Fruit fly (Drosophila melanogaster): ENCODE measurements around the gene Mco3.

Gene Mco3

DNA sequence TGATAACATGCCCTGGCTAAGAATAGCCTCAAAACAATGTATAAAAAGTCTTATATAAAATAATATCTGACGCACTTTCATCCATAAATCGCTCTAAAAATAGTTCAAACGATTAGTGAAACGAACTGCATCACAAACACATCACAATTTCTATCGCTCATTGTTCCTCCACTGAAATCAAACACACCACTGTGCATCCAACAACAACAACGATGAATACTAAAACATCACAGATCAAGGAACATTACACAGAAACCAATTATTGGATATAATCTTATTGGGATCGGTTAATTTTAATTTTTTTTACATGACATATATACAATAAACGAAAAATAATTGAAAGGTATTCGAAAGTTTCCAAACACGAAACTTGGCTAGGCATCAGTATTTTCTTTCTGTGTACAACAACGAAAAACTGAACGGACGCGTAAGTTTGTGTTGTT, 17.9 kb upstream of the Mco3 start (continued):
- no peak for TF ChIP-seq CG9139 (GFP tag; optimal IDR thresholded peaks at IDR 0.05)
- no peak for TF ChIP-seq CG34406 (GFP tag; optimal IDR thresholded peaks at IDR 0.05)
- TF ChIP-seq Eip75B (GFP tag; optimal IDR thresholded peaks at IDR 0.05), result no peak
- peak; percentile 14 for TF ChIP-seq CG8632 (GFP tag; optimal IDR thresholded peaks at IDR 0.05)
- peak; percentile 79 for TF ChIP-seq Hr4 (GFP tag; optimal IDR thresholded peaks at IDR 0.05)
- no peak for TF ChIP-seq CG6163 (GFP tag; IDR thresholded peaks at IDR 0.05)
- TF ChIP-seq Hr39 (GFP tag; optimal IDR thresholded peaks at IDR 0.05), result peak; percentile 36
- no peak for TF ChIP-seq Hr38 (GFP tag; optimal IDR thresholded peaks at IDR 0.05)
- TF ChIP-seq fd85E (GFP tag; optimal IDR thresholded peaks at IDR 0.05), result no peak
- no peak for TF ChIP-seq CG10631 (GFP tag; optimal IDR thresholded peaks at IDR 0.05)
- TF ChIP-seq CG16779 (tag; optimal IDR thresholded peaks at IDR 0.05), result no peak
- peak; percentile 17 for TF ChIP-seq Smox (GFP tag; optimal IDR thresholded peaks at IDR 0.05)
- peak; percentile 3 for TF ChIP-seq CG31627 (GFP tag; optimal IDR thresholded peaks at IDR 0.05)
- no peak for TF ChIP-seq topi (GFP tag; optimal IDR thresholded peaks at IDR 0.05)
- TF ChIP-seq acj6 (GFP tag; optimal IDR thresholded peaks at IDR 0.05), result peak; percentile 39
- TF ChIP-seq fd59A (GFP tag; optimal IDR thresholded peaks at IDR 0.05), result no peak
- TF ChIP-seq dsx (GFP tag; optimal IDR thresholded peaks at IDR 0.05; ENCODE audit: poor library complexity, severe bottlenecking), result peak; percentile 11
- TF ChIP-seq net (GFP tag; optimal IDR thresholded peaks at IDR 0.05), result peak; percentile 22
- TF ChIP-seq fkh (GFP tag; optimal IDR thresholded peaks at IDR 0.05), result no peak
- TF ChIP-seq Ets96B (tag; optimal IDR thresholded peaks at IDR 0.05), result no peak
- TF ChIP-seq CG10669 (GFP tag; optimal IDR thresholded peaks at IDR 0.05), result peak; percentile 20
- no peak for TF ChIP-seq CG6854 (GFP tag; optimal IDR thresholded peaks at IDR 0.05)
- TF ChIP-seq CG6276 (GFP tag; optimal IDR thresholded peaks at IDR 0.05), result peak; percentile 62
- peak; percentile 10 for TF ChIP-seq CG11762 (GFP tag; optimal IDR thresholded peaks at IDR 0.05; ENCODE audit: insufficient read depth)
- TF ChIP-seq achi (GFP tag; optimal IDR thresholded peaks at IDR 0.05), result peak; percentile 48
- TF ChIP-seq Gug (GFP tag; IDR thresholded peaks at IDR 0.05), result peak; percentile 70
- no peak for TF ChIP-seq CG7368 (GFP tag; optimal IDR thresholded peaks at IDR 0.05)

DNA sequence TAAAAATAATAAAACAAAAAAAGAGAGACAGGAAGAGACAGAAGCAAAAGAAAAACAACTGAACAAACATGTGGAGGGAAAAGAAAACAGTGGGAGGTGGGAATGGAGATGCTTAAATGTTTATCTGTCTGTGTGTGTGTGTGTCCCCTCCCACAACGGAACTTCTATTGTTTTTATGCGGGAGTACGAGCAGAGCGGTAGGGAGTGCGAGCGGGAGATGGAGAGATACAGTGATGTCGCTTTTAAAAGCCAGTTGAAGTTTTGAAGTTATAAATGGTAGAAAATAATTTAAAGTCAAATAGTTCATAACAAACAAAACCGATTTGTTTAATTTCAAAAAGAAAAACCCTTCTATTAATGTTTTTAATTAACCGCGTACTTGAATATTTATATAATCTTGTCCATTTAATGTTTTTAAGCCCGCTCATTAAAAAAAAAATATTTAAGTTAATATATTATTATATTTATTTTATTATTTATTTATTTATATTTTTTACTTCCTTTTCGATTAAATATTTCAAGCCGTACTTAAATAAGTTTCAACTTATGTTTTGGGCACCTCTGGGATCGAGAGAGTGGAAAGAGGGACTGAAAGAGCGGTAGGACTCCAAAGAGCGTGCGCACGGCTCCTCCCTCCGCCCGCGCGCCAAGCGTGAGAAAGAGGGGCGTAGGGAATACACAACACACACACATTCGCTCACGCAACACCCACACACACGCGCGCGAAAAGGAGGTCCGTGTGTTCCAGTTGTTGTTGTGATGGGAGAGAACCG, 16.9 kb upstream of the Mco3 start:
- peak; percentile 63 for TF ChIP-seq achi (GFP tag; optimal IDR thresholded peaks at IDR 0.05)
- TF ChIP-seq fkh (GFP tag; optimal IDR thresholded peaks at IDR 0.05), result peak; percentile 71
- TF ChIP-seq fd85E (GFP tag; optimal IDR thresholded peaks at IDR 0.05), result no peak
- no peak for TF ChIP-seq CG1621 (tag; optimal IDR thresholded peaks at IDR 0.05)
- no peak for TF ChIP-seq eg (GFP tag; IDR thresholded peaks at IDR 0.05)
- TF ChIP-seq cyc (GFP tag; optimal IDR thresholded peaks at IDR 0.05), result peak; percentile 14
- no peak for TF ChIP-seq Sox14 (GFP tag; optimal IDR thresholded peaks at IDR 0.05)
- TF ChIP-seq vri (GFP tag; optimal IDR thresholded peaks at IDR 0.05), result peak; percentile 12
- peak; percentile 15 for TF ChIP-seq pdm3 (GFP tag; optimal IDR thresholded peaks at IDR 0.05)
- peak in 1 of 2 experiments; percentile 55 for TF ChIP-seq salr (GFP tag; optimal IDR thresholded peaks at IDR 0.05)
- peak; percentile 42 for TF ChIP-seq CG4318 (GFP tag; optimal IDR thresholded peaks at IDR 0.05)
- peak; percentile 3 for TF ChIP-seq Smox (GFP tag; optimal IDR thresholded peaks at IDR 0.05)
- TF ChIP-seq Ets21C (GFP tag; optimal IDR thresholded peaks at IDR 0.05), result no peak
- TF ChIP-seq dsx (GFP tag; optimal IDR thresholded peaks at IDR 0.05; ENCODE audit: poor library complexity, severe bottlenecking), result peak; percentile 9
- peak; percentile 57 for TF ChIP-seq CG8632 (GFP tag; optimal IDR thresholded peaks at IDR 0.05)
- TF ChIP-seq Eip93F (GFP tag; optimal IDR thresholded peaks at IDR 0.05), result no peak
- TF ChIP-seq CG31627 (GFP tag; optimal IDR thresholded peaks at IDR 0.05), result peak; percentile 39
- TF ChIP-seq net (GFP tag; optimal IDR thresholded peaks at IDR 0.05), result peak; percentile 52
- TF ChIP-seq Hr4 (GFP tag; optimal IDR thresholded peaks at IDR 0.05), result peak; percentile 47
- peak; percentile 24 for TF ChIP-seq CG7368 (GFP tag; optimal IDR thresholded peaks at IDR 0.05)
- no peak for TF ChIP-seq CG6808 (GFP tag; optimal IDR thresholded peaks at IDR 0.05)
- TF ChIP-seq CG32006 (GFP tag; optimal IDR thresholded peaks at IDR 0.05), result peak; percentile 82
- TF ChIP-seq Blimp-1 (GFP tag; optimal IDR thresholded peaks at IDR 0.05), result peak; percentile 14
- peak; percentile 43 for TF ChIP-seq CG3919 (GFP tag; optimal IDR thresholded peaks at IDR 0.05)
- TF ChIP-seq CG3032 (tag; optimal IDR thresholded peaks at IDR 0.05), result peak; percentile 52
- peak; percentile 9 to 50 for TF ChIP-seq ss (GFP tag; optimal IDR thresholded peaks at IDR 0.05)
- no peak for TF ChIP-seq CG11294 (GFP tag; IDR thresholded peaks at IDR 0.05)
- TF ChIP-seq Sox102F (GFP tag; optimal IDR thresholded peaks at IDR 0.05), result no peak
- peak; percentile 55 for TF ChIP-seq svp (GFP tag)
- no peak for TF ChIP-seq CG16779 (tag; optimal IDR thresholded peaks at IDR 0.05)
- peak; percentile 52 for TF ChIP-seq Lpt (GFP tag; optimal IDR thresholded peaks at IDR 0.05)
- TF ChIP-seq CG8119 (GFP tag; IDR thresholded peaks at IDR 0.05), result peak; percentile 70

Measured in whole organism, prepupa.